Fruit fly (Drosophila melanogaster) Kc167 (cell line): ENCODE results near the gene VhaM9.7-d.

Experiments
- Myc ChIP-seq: fragments of >200 bp; optimal IDR thresholded peaks from 2 replicates; lab custom pipeline; 2017; ENCODE audit warnings: missing external identifiers
- h ChIP-seq: fragments of >200 bp; optimal IDR thresholded peaks from 3 replicates; lab custom pipeline; 2018; ENCODE audit warnings: missing external identifiers
- insv ChIP-seq: fragments of >200 bp; optimal IDR thresholded peaks from 3 replicates; lab custom pipeline; 2018; ENCODE audit warnings: missing external identifiers
- psq ChIP-seq: fragments of >200 bp; optimal IDR thresholded peaks from 2 replicates; lab custom pipeline; 2017; ENCODE audit warnings: missing external identifiers
- ttk ChIP-seq: sonication (Bioruptor generic); optimal IDR thresholded peaks from 2 replicates; lab custom pipeline; 2017; ENCODE audit warnings: missing external identifiers

DNA sequence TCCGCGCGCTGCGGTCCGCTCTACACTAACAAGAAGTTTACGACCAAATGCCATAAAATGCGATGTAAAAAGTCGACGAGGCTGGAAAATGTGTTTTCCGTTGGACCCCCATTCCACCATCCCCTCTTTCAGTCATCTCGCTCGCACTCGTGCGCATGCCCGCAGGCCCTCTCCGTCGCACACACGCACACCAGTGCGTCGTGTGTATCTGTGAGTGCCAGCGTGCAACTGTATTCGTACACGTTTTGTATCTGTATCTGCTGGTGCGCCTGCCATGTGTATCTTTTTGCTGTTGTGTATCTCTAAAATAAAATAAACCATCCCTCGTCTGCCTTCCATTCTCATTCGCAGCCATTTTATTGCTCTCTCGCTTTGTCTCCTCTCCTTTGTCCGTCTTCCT is 14.8 kb upstream of the VhaM9.7-d start:
- TF ChIP-seq Myc (lab: Kevin White, UChicago) (no peak), psq (lab: Kevin White, UChicago) (no peak), h (lab: Kevin White, UChicago) (no peak), ttk (lab: Kevin White, UChicago) (no peak), insv (lab: Kevin White, UChicago) (no peak)
